Worm (Caenorhabditis elegans) whole organism, L3 larva: ENCODE measurements around the gene M28.9.

Experiments used
- ZK546.5 ChIP-seq: sonication (generic microtip); optimal IDR thresholded peaks from 2 replicates; lab custom pipeline; 2017; ENCODE audit warnings: missing biosample characterization, missing genetic modification characterization
- ceh-9 ChIP-seq: sonication (generic microtip); optimal IDR thresholded peaks from 2 replicates; lab custom pipeline; 2018; ENCODE audit warnings: missing biosample characterization, missing genetic modification characterization
- egl-27 ChIP-seq: sonication (generic microtip); optimal IDR thresholded peaks from 4 replicates; lab custom pipeline; 2017; ENCODE audit warnings: missing biosample characterization, missing genetic modification reagents, missing genetic modification characterization
- elt-1 ChIP-seq: fragments of 150-350 bp; optimal IDR thresholded peaks from 2 replicates; lab custom pipeline; 2014; ENCODE audit warnings: missing biosample characterization, missing genetic modification characterization
- elt-3 ChIP-seq, 3 experiments: fragments of 150-350 bp in 1 of 3; sonication (generic microtip) in 2 of 3; optimal IDR thresholded peaks; 2 replicates in 2 of 3; 4 replicates in 1 of 3; lab custom pipeline; 2014 to 2017; ENCODE audit warnings: missing biosample characterization in 3 of 3, missing genetic modification characterization in 3 of 3
- lin-15B ChIP-seq: fragments of 150-350 bp; optimal IDR thresholded peaks from 2 replicates; lab custom pipeline; 2014; ENCODE audit warnings: missing biosample characterization, missing genetic modification characterization
- nhr-76 ChIP-seq: fragments of 150-350 bp; sonication (generic microtip); optimal IDR thresholded peaks from 5 replicates; lab custom pipeline; 2014; ENCODE audit warnings: missing biosample characterization, missing genetic modification characterization
- sea-2 ChIP-seq: fragments of 150-350 bp; sonication (generic microtip); optimal IDR thresholded peaks from 4 replicates; lab custom pipeline; 2014; ENCODE audit warnings: missing biosample characterization, missing genetic modification reagents, missing genetic modification characterization
- skn-1 ChIP-seq: fragments of 150-350 bp; optimal IDR thresholded peaks from 2 replicates; lab custom pipeline; 2014; ENCODE audit warnings: missing biosample characterization, missing genetic modification characterization
- ztf-11 ChIP-seq: fragments of 150-350 bp; optimal IDR thresholded peaks from 2 replicates; lab custom pipeline; 2014; ENCODE audit warnings: missing biosample characterization, missing genetic modification characterization

DNA sequence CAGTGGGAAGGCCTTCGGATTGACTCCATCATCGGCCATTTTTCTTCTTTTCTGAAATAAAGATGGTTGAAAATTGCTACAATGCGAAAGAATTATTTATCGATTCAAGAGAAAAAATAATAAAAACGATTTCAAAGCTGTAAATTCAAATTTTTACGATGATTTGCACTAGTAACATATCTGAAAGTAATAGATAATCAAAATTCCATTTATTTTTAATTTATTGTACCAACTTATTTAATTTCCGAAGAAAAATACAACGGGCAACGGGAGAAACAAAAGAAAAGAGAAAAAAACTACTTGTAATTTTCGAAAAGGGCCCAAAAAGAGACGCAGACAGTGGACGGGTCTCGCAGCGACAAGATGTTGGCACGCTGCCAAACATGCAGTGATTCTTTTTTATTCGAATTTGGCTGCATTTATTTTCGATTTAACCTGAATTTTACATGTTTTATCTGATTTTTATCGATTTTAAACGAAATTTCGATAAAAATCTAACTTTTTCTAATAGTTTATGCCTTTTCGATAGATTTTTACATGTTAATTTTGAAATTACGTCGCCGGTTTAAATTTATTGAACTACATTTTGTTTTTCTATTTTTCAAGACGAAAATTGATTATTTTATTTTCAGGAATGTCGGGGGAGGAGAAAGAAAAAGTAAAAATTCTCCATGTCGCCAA is 19.5 kb downstream of the M28.9 start, which contains the start of the genes snu-13 and rsp-7:
- TF ChIP-seq lin-15B (tag; lab: Kevin White, UChicago), result peak; percentile 89
- TF ChIP-seq ZK546.5 (tag; lab: Kevin White, UChicago), result no peak
- no peak for TF ChIP-seq elt-3 (tag; optimal IDR thresholded peaks at IDR 0.05; lab: Kevin White, UChicago)
- no peak for TF ChIP-seq sea-2 (GFP tag; lab: Kevin White, UChicago)
- TF ChIP-seq ceh-9 (tag; lab: Kevin White, UChicago), result no peak
- no peak for TF ChIP-seq ztf-11 (tag; lab: Kevin White, UChicago)
- TF ChIP-seq egl-27, result no peak
- TF ChIP-seq elt-1, result no peak
- TF ChIP-seq skn-1 (tag; lab: Kevin White, UChicago), result peak; percentile 74
- TF ChIP-seq nhr-76 (tag; lab: Kevin White, UChicago), result no peak
